Worm (Caenorhabditis elegans) whole organism, L2 larva: ENCODE measurements around the gene tes-1.

ENCODE experiments used
- ama-1 ChIP-seq: fragments of 150-350 bp; optimal IDR thresholded peaks from 2 replicates; lab custom pipeline; 2018; ENCODE audit warnings: inconsistent platforms
- blmp-1 ChIP-seq: sonication (generic microtip); optimal IDR thresholded peaks from 2 replicates; lab custom pipeline; 2017; ENCODE audit warnings: missing genetic modification characterization, mild to moderate bottlenecking, missing compliant biosample characterization, antibody characterized with exemption, moderate library complexity; ENCODE audit not compliant: insufficient read depth
- ceh-16 ChIP-seq: fragments of 150-350 bp; optimal IDR thresholded peaks from 2 replicates; lab custom pipeline; 2014; ENCODE audit warnings: missing biosample characterization, missing genetic modification characterization
- elt-3 ChIP-seq: sonication (generic microtip); optimal IDR thresholded peaks from 2 replicates; lab custom pipeline; 2017; ENCODE audit warnings: missing biosample characterization, missing genetic modification characterization
- fos-1 ChIP-seq: fragments of 150-350 bp; optimal IDR thresholded peaks from 2 replicates; lab custom pipeline; 2014; ENCODE audit warnings: missing biosample characterization, missing genetic modification characterization
- lin-11 ChIP-seq: fragments of 150-350 bp; sonication (generic microtip); optimal IDR thresholded peaks from 2 replicates; lab custom pipeline; 2014; ENCODE audit warnings: missing biosample characterization, missing genetic modification characterization, inconsistent platforms, mixed read lengths
- lsy-2 ChIP-seq, 2 experiments: fragments of 150-350 bp in 1 of 2; sonication (generic microtip) in 1 of 2; optimal IDR thresholded peaks; 2 replicates each; lab custom pipeline; 2014 to 2017; ENCODE audit warnings: missing biosample characterization in 2 of 2, missing genetic modification characterization in 2 of 2
- nhr-12 ChIP-seq: fragments of 150-350 bp; optimal IDR thresholded peaks from 2 replicates; lab custom pipeline; 2014; ENCODE audit warnings: missing biosample characterization, missing genetic modification characterization
- nhr-21 ChIP-seq: fragments of 150-350 bp; optimal IDR thresholded peaks from 2 replicates; lab custom pipeline; 2014; ENCODE audit warnings: missing biosample characterization, missing genetic modification characterization
- nhr-237 ChIP-seq: fragments of 150-350 bp; optimal IDR thresholded peaks from 2 replicates; lab custom pipeline; 2014; ENCODE audit warnings: missing biosample characterization, missing genetic modification characterization
- nhr-77 ChIP-seq: fragments of 150-350 bp; optimal IDR thresholded peaks from 2 replicates; lab custom pipeline; 2014; ENCODE audit warnings: missing biosample characterization, missing genetic modification characterization
- peb-1 ChIP-seq: fragments of 150-350 bp; optimal IDR thresholded peaks from 2 replicates; lab custom pipeline; 2014; ENCODE audit warnings: missing biosample characterization, missing genetic modification characterization
- ztf-11 ChIP-seq: sonication (generic microtip); optimal IDR thresholded peaks from 2 replicates; lab custom pipeline; 2017; ENCODE audit warnings: missing biosample characterization, missing genetic modification characterization
- ztf-4 ChIP-seq: fragments of 150-350 bp; optimal IDR thresholded peaks from 2 replicates; lab custom pipeline; 2014; ENCODE audit warnings: missing biosample characterization, missing genetic modification characterization

- no peak for TF ChIP-seq nhr-77 (tag; lab: Kevin White, UChicago)
- TF ChIP-seq ceh-16 (tag; lab: Kevin White, UChicago): no peak
- TF ChIP-seq fos-1 (tag; lab: Kevin White, UChicago): peak; percentile 59
- no peak for TF ChIP-seq blmp-1 (tag; lab: Kevin White, UChicago)
- no peak for TF ChIP-seq elt-3 (tag; lab: Kevin White, UChicago)
- peak; percentile 81 for TF ChIP-seq lin-11 (tag; lab: Kevin White, UChicago)
- TF ChIP-seq nhr-12 (tag; lab: Kevin White, UChicago): no peak
- peak; percentile 61 to 79 for TF ChIP-seq lsy-2 (tag; optimal IDR thresholded peaks at IDR 0.05; lab: Kevin White, UChicago)
- no peak for TF ChIP-seq nhr-21 (tag; lab: Kevin White, UChicago)
- peak; percentile 56 for TF ChIP-seq ztf-4
- no peak for TF ChIP-seq ama-1
- TF ChIP-seq ztf-11 (tag; lab: Kevin White, UChicago): no peak
- no peak for TF ChIP-seq nhr-237 (tag; lab: Kevin White, UChicago)
- no peak for TF ChIP-seq peb-1 (tag; lab: Kevin White, UChicago)
Measured at ce11 chrIV:7402077-7402476, 49.2 kb downstream of the tes-1 start.
